Fruit fly (Drosophila melanogaster) whole organism, pupa: ENCODE measurements around the gene CCT4.

ENCODE experiments used
- CG12605 ChIP-seq: fragments of 200-800 bp; sonication (Bioruptor generic); IDR thresholded peaks from 2 replicates; pipeline ENCODE4 v1.3.6; 2022; ENCODE audit warnings: missing biosample characterization, missing genetic modification characterization
- CG32121 ChIP-seq: fragments of 200-800 bp; sonication (Bioruptor generic); IDR thresholded peaks from 2 replicates; pipeline ENCODE4 v1.3.6; 2022; ENCODE audit warnings: missing biosample characterization, missing genetic modification characterization
- CG8301 ChIP-seq: fragments of 200-800 bp; sonication (Bioruptor generic); optimal IDR thresholded peaks from 2 replicates; lab custom pipeline; 2018; ENCODE audit warnings: missing biosample characterization, mild to moderate bottlenecking, missing genetic modification characterization
- Snoo ChIP-seq: fragments of 200-800 bp; sonication (Bioruptor generic); optimal IDR thresholded peaks from 3 replicates; lab custom pipeline; 2017; ENCODE audit warnings: missing biosample characterization, mild to moderate bottlenecking, missing genetic modification characterization, inconsistent platforms

DNA sequence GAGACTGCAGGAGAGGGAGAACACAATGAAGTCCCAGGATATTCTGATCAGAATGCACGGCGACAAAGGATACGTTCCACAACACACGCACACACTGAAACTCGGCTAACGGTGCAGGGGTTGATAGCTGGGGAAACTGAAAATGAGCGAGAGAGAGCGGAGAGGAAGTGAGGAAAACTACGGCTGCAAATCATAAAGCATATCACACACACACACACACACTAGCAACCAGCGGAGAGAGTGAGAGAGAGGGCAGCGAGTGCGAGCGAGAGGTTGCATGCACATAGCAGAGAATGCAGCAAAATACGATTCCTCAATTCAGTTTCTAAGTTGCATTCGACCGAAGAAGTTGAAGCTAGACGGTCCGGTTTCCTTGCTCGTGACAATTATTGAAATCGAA is 14.4 kb downstream of the CCT4 start:
- no peak for TF ChIP-seq CG32121 (GFP tag; lab: Robert Waterston, UW)
- TF ChIP-seq CG8301 (tag; lab: Kevin White, UChicago): no peak
- TF ChIP-seq Snoo (tag; lab: Kevin White, UChicago): no peak
- TF ChIP-seq CG12605: no peak
